Worm (Caenorhabditis elegans): ENCODE measurements around the gene Y38H6C.23.

The Y38H6C.23 gene

ce11 chrV:20544610-20545009 lies 11.6 kb downstream of the Y38H6C.23 start:
- TF ChIP-seq dmd-4 (tag; optimal IDR thresholded peaks at IDR 0.05) (no peak), mbf-1 (tag; optimal IDR thresholded peaks at IDR 0.05) (no peak), gmeb-1 (tag; optimal IDR thresholded peaks at IDR 0.05) (peak; percentile 19), skn-1 (tag; optimal IDR thresholded peaks at IDR 0.05) (peak; percentile 79), nhr-77 (tag; optimal IDR thresholded peaks at IDR 0.05) (no peak), elt-1 (tag; optimal IDR thresholded peaks at IDR 0.05) (no peak), Y55F3AM.14 (GFP tag; optimal IDR thresholded peaks at IDR 0.05) (no peak), blmp-1 (tag; optimal IDR thresholded peaks at IDR 0.05; ENCODE audit: insufficient read depth) (no peak)

- TF ChIP-seq snpc-4 (tag; optimal IDR thresholded peaks at IDR 0.05) (no peak), ztf-11 (tag; optimal IDR thresholded peaks at IDR 0.05) (no peak), mab-5 (tag; optimal IDR thresholded peaks at IDR 0.05) (no peak), nhr-10 (tag; optimal IDR thresholded peaks at IDR 0.05) (no peak), nhr-25 (tag; optimal IDR thresholded peaks at IDR 0.05) (no peak), R02D3.7 (tag; optimal IDR thresholded peaks at IDR 0.05) (no peak), nhr-23 (tag; optimal IDR thresholded peaks at IDR 0.05) (no peak), ceh-16 (tag; optimal IDR thresholded peaks at IDR 0.05) (no peak), unc-39 (tag; optimal IDR thresholded peaks at IDR 0.05) (no peak), peb-1 (tag; optimal IDR thresholded peaks at IDR 0.05) (no peak), egl-27 (tag; optimal IDR thresholded peaks at IDR 0.05) (no peak), nhr-77 (tag; optimal IDR thresholded peaks at IDR 0.05) (no peak), ztf-4 (tag; optimal IDR thresholded peaks at IDR 0.05) (no peak), ceh-82 (tag; optimal IDR thresholded peaks at IDR 0.05) (no peak), lin-39 (tag; optimal IDR thresholded peaks at IDR 0.05) (no peak), ztf-1 (GFP tag; conservative IDR thresholded peaks at IDR 0.05) (no peak), lsy-2 (tag; optimal IDR thresholded peaks at IDR 0.05) (no peak), nhr-12 (tag; optimal IDR thresholded peaks at IDR 0.05) (no peak), fos-1 (tag; optimal IDR thresholded peaks at IDR 0.05) (no peak)
Measured at ce11 chrV:20544092-20544491, 12.1 kb downstream of the Y38H6C.23 start, which contains the start of gene slc-36.3. Gene slc-36.3 (minus strand): TSS chrV:20544192.

- TF ChIP-seq snpc-4 (tag; optimal IDR thresholded peaks at IDR 0.05) (no peak), ztf-4 (tag; optimal IDR thresholded peaks at IDR 0.05) (no peak)
Measured at ce11 chrV:20539055-20539454, 17.1 kb downstream of the Y38H6C.23 start, which contains the start of gene Y38H6C.16. Gene Y38H6C.16 (minus strand): TSS chrV:20539347.

ce11 chrV:20536208-20536607 lies 20.0 kb downstream of the Y38H6C.23 start, which contains the start of gene Y38H6C.15:
Gene Y38H6C.15 (minus strand): TSS chrV:20536308.
- TF ChIP-seq blmp-1 (tag; optimal IDR thresholded peaks at IDR 0.05; ENCODE audit: insufficient read depth), result no peak
- no peak for TF ChIP-seq unc-62 (GFP tag; optimal IDR thresholded peaks at IDR 0.05)
- TF ChIP-seq ztf-4 (tag; optimal IDR thresholded peaks at IDR 0.05), result no peak
- TF ChIP-seq nhr-21 (tag; optimal IDR thresholded peaks at IDR 0.05), result no peak
- no peak for TF ChIP-seq nhr-237 (tag; optimal IDR thresholded peaks at IDR 0.05)
- no peak for TF ChIP-seq nhr-6 (tag; optimal IDR thresholded peaks at IDR 0.05)
- no peak for TF ChIP-seq dmd-4 (tag; optimal IDR thresholded peaks at IDR 0.05)
- no peak for TF ChIP-seq nhr-129 (tag; optimal IDR thresholded peaks at IDR 0.05)
- no peak for TF ChIP-seq alr-1 (tag; optimal IDR thresholded peaks at IDR 0.05)
- TF ChIP-seq zag-1 (tag; optimal IDR thresholded peaks at IDR 0.05), result no peak
- no peak for TF ChIP-seq ama-1 (optimal IDR thresholded peaks at IDR 0.05)
- no peak for TF ChIP-seq ceh-16 (tag; optimal IDR thresholded peaks at IDR 0.05)
- no peak for TF ChIP-seq R02D3.7 (tag; optimal IDR thresholded peaks at IDR 0.05)
- TF ChIP-seq nhr-11 (tag; optimal IDR thresholded peaks at IDR 0.05), result no peak
- no peak for TF ChIP-seq skn-1 (tag; optimal IDR thresholded peaks at IDR 0.05)
- no peak for TF ChIP-seq fos-1 (tag; optimal IDR thresholded peaks at IDR 0.05)
- TF ChIP-seq ZK546.5 (tag; optimal IDR thresholded peaks at IDR 0.05), result no peak

ce11 chrV:20534072-20534471 lies 22.1 kb downstream of the Y38H6C.23 start, which contains the start of gene famh-161:
Gene famh-161 (minus strand): TSS chrV:20534172.
- TF ChIP-seq gmeb-1 (tag; optimal IDR thresholded peaks at IDR 0.05), result no peak
- no peak for TF ChIP-seq ztf-4 (tag; optimal IDR thresholded peaks at IDR 0.05)
- TF ChIP-seq nhr-11 (tag; optimal IDR thresholded peaks at IDR 0.05), result no peak
- no peak for TF ChIP-seq elt-1 (tag; optimal IDR thresholded peaks at IDR 0.05)
- no peak for TF ChIP-seq dmd-4 (tag; optimal IDR thresholded peaks at IDR 0.05)
- no peak for TF ChIP-seq nhr-12 (tag; optimal IDR thresholded peaks at IDR 0.05)
- no peak for TF ChIP-seq nhr-77 (tag; optimal IDR thresholded peaks at IDR 0.05)
- TF ChIP-seq unc-62 (GFP tag; optimal IDR thresholded peaks at IDR 0.05), result no peak
- no peak for TF ChIP-seq peb-1 (tag; optimal IDR thresholded peaks at IDR 0.05)
- TF ChIP-seq unc-55 (GFP tag; optimal IDR thresholded peaks at IDR 0.05), result no peak
- TF ChIP-seq sma-3 (GFP tag; optimal IDR thresholded peaks at IDR 0.05), result no peak
- TF ChIP-seq nhr-129 (tag; optimal IDR thresholded peaks at IDR 0.05), result no peak
